Worm (Caenorhabditis elegans) whole organism, young adult: ENCODE measurements around the gene sri-62.
"Not testable (repeated sequence)": the region's sequence is repeated elsewhere in the genome, so short reads cannot be mapped to it uniquely, and the experiment has no call there.

Experiments
- B0336.3 ChIP-seq: fragments of 200-800 bp; sonication (Bioruptor generic); IDR thresholded peaks from 2 replicates; pipeline ENCODE4 v1.3.6; 2022; ENCODE audit warnings: missing genetic modification characterization, missing compliant biosample characterization
- F52B5.7 ChIP-seq: sonication (generic microtip); optimal IDR thresholded peaks from 2 replicates; lab custom pipeline; 2016; ENCODE audit warnings: mild to moderate bottlenecking, missing genetic modification characterization, missing compliant biosample characterization
- Y53G8AR.9 ChIP-seq: fragments of 200-800 bp; sonication (Bioruptor generic); conservative IDR thresholded peaks from 2 replicates; pipeline ENCODE4 v1.3.6; 2022; ENCODE audit warnings: missing genetic modification reagents, missing genetic modification characterization, missing compliant biosample characterization
- cebp-1 ChIP-seq, 2 experiments: fragments of 200-800 bp in 1 of 2; sonication (Bioruptor generic) in 1 of 2; sonication (generic microtip) in 1 of 2; IDR thresholded peaks in 1 of 2; optimal IDR thresholded peaks in 1 of 2; 2 replicates each; pipeline versions ENCODE4 v1.3.6 to Lab custom; 2017 to 2022; ENCODE audit warnings: missing compliant biosample characterization in 2 of 2, missing genetic modification characterization in 2 of 2, mild to moderate bottlenecking in 1 of 2, missing genetic modification reagents in 1 of 2, moderate library complexity in 1 of 2
- ceh-58 ChIP-seq: fragments of 200-800 bp; sonication (Bioruptor generic); IDR thresholded peaks from 2 replicates; pipeline ENCODE4 v1.3.6; 2022; ENCODE audit warnings: missing genetic modification characterization, missing compliant biosample characterization
- dox-1 ChIP-seq: fragments of 200-800 bp; sonication (Bioruptor generic); IDR thresholded peaks from 2 replicates; pipeline ENCODE4 v1.3.6; 2022; ENCODE audit warnings: missing genetic modification reagents, missing genetic modification characterization, missing compliant biosample characterization
- egl-44 ChIP-seq: fragments of 200-800 bp; sonication (Bioruptor generic); IDR thresholded peaks from 2 replicates; pipeline ENCODE4 v1.3.6; 2022; ENCODE audit warnings: missing genetic modification reagents, missing genetic modification characterization, missing compliant biosample characterization
- hmg-1.2 ChIP-seq: fragments of 200-800 bp; sonication (Bioruptor generic); IDR thresholded peaks from 2 replicates; pipeline ENCODE4 v1.3.6; 2022; ENCODE audit warnings: missing genetic modification reagents, missing genetic modification characterization, missing compliant biosample characterization
- lin-40 ChIP-seq: sonication (generic microtip); optimal IDR thresholded peaks from 2 replicates; lab custom pipeline; 2016; ENCODE audit warnings: missing genetic modification characterization, mild to moderate bottlenecking, missing compliant biosample characterization, missing genotype, missing genetic modification reagents
- nfya-1 ChIP-seq: sonication (generic microtip); optimal IDR thresholded peaks from 2 replicates; lab custom pipeline; 2017; ENCODE audit warnings: antibody characterized with exemption, missing compliant biosample characterization, missing genetic modification characterization, borderline replicate concordance; ENCODE audit not compliant: insufficient read depth
- pha-4 ChIP-seq: fragments of 150-350 bp; sonication (generic microtip); optimal IDR thresholded peaks from 2 replicates; lab custom pipeline; 2014; ENCODE audit warnings: missing biosample characterization, missing genetic modification reagents, missing genetic modification characterization
- snpc-4 ChIP-seq, 5 experiments: fragments of 150-350 bp in 1 of 5; sonication (generic microtip) in 4 of 5; optimal IDR thresholded peaks; 2 replicates each; lab custom pipeline; 2014 to 2018; ENCODE audit warnings: missing genetic modification characterization in 5 of 5, missing biosample characterization in 3 of 5, antibody characterized with exemption in 2 of 5, mild to moderate bottlenecking in 2 of 5, missing compliant biosample characterization in 2 of 5, missing genotype in 2 of 5, moderate library complexity in 2 of 5, missing genetic modification reagents in 1 of 5

DNA sequence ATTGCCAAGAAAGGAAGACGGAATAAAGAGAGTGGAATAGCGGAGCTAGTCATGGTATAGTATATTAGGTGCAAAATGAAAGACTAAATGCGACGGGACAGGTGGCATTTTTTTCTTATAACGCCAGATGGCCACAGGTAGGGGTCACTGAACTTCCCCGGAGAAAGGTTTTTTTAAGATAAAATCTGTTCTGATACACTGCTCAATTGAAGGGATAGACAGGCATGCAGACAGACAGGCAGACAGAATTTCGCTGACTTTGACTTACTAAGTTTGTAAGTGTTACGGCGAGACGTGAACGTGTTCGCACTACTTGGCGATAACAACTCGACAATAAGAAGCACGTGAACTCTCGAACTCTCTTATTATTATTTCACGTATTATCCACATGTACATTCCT lies 24.7 kb downstream of the sri-62 start, which contains the start of the genes F22E5.20 and F22E5.1:
- not testable (repeated sequence) for TF ChIP-seq Y53G8AR.9 (GFP tag; lab: Robert Waterston, UW); cebp-1 (GFP tag; IDR thresholded peaks at IDR 0.05; lab: Robert Waterston, UW); cebp-1 (tag; optimal IDR thresholded peaks at IDR 0.05; lab: Kevin White, UChicago); lin-40 (tag; lab: Kevin White, UChicago); snpc-4 (GFP tag; optimal IDR thresholded peaks at IDR 0.05; lab: Kevin White, UChicago); snpc-4 (tag; optimal IDR thresholded peaks at IDR 0.05; lab: Kevin White, UChicago); B0336.3 (GFP tag; lab: Robert Waterston, UW); hmg-1.2 (GFP tag; lab: Robert Waterston, UW); ceh-58 (GFP tag; lab: Robert Waterston, UW); dox-1 (GFP tag; lab: Robert Waterston, UW); egl-44 (GFP tag; lab: Robert Waterston, UW); pha-4 (tag; lab: Kevin White, UChicago); nfya-1 (tag; lab: Kevin White, UChicago); F52B5.7 (tag; lab: Kevin White, UChicago)
